Fruit fly (Drosophila melanogaster) whole organism, wandering third instar larva: ENCODE measurements around the gene Apc.

Source experiments
- Abd-B ChIP-seq: fragments of >200 bp; optimal IDR thresholded peaks from 2 replicates; lab custom pipeline; 2017; ENCODE audit warnings: missing biosample characterization, missing genetic modification characterization
- Dif ChIP-seq: fragments of 200-275, 200-300 bp; sonication (Bioruptor generic); optimal IDR thresholded peaks from 2 replicates; lab custom pipeline; 2018; ENCODE audit warnings: missing biosample characterization, missing genetic modification characterization; ENCODE audit not compliant: partially characterized antibody
- N ChIP-seq: fragments of >200 bp; optimal IDR thresholded peaks from 2 replicates; lab custom pipeline; 2018; ENCODE audit warnings: missing biosample characterization, missing external identifiers, missing genetic modification characterization
- OdsH ChIP-seq: fragments of 200-800 bp; sonication (Bioruptor generic); optimal IDR thresholded peaks from 2 replicates; lab custom pipeline; 2016; ENCODE audit warnings: missing biosample characterization, mild to moderate bottlenecking, missing genetic modification characterization
- Rel ChIP-seq, 2 experiments: fragments of 200-800 bp; sonication (Bioruptor generic) in 1 of 2; optimal IDR thresholded peaks; 2 replicates in 1 of 2; 3 replicates in 1 of 2; lab custom pipeline; 2016 to 2019; ENCODE audit warnings: mild to moderate bottlenecking in 2 of 2, missing biosample characterization in 2 of 2, missing genetic modification characterization in 2 of 2, moderate library complexity in 1 of 2
- brk ChIP-seq: fragments of 200-800 bp; sonication (Bioruptor generic); optimal IDR thresholded peaks from 2 replicates; lab custom pipeline; 2016; ENCODE audit warnings: missing biosample characterization, mild to moderate bottlenecking, missing genetic modification characterization
- lola ChIP-seq: fragments of >200 bp; optimal IDR thresholded peaks from 2 replicates; lab custom pipeline; 2017; ENCODE audit warnings: missing biosample characterization, missing genetic modification characterization
- pan ChIP-seq: fragments of >200 bp; optimal IDR thresholded peaks from 2 replicates; lab custom pipeline; 2017
- psq ChIP-seq: fragments of 200-800 bp; sonication (Bioruptor generic); optimal IDR thresholded peaks from 3 replicates; lab custom pipeline; 2017; ENCODE audit warnings: missing biosample characterization, mild to moderate bottlenecking, missing genetic modification characterization, moderate library complexity

DNA sequence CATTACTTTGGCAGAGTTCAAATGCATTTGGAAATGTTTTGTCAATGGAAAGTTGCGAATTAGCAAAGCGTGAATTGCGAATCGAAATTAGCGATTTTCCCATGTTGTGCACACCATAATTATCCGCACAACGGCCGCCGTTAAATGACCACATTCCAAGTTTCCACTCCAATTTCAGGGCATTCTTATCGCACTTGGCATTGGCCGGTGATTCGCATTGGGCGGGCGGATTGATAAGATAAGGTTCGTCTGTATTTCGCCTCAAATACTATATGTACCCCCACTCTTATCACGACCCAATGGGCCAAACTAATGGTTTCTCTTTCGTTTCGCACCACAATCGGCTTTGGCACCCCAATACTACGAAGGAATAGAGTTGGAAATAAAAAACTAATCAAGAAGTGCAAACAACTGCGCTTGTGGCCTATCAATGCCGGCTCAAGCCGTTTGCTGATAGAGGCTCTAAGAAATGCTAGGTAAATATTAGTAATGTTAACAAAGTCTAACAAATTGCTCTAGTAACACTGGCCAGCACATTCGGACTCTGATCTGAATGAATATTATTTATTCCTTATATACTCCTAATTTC lies 15.1 kb downstream of the Apc start:
- TF ChIP-seq OdsH (GFP tag; lab: Kevin White, UChicago) (no peak), Rel (GFP tag; optimal IDR thresholded peaks at IDR 0.05; lab: Kevin White, UChicago) (no peak), Rel (tag; optimal IDR thresholded peaks at IDR 0.05; lab: Kevin White, UChicago) (no peak), pan (lab: Kevin White, UChicago) (no peak), N (GFP tag; lab: Kevin White, UChicago) (no peak), psq (no peak), Abd-B (GFP tag; lab: Kevin White, UChicago) (no peak), Dif (GFP tag; lab: Kevin White, UChicago) (no peak), brk (no peak), lola (no peak)
